Worm (Caenorhabditis elegans) whole organism, L2 larva: ENCODE measurements around the gene nhr-182.

Experiments
- C34F6.9 ChIP-seq: fragments of 150-350 bp; optimal IDR thresholded peaks from 2 replicates; lab custom pipeline; 2014; ENCODE audit warnings: missing biosample characterization, missing genetic modification characterization
- F13H6.1 ChIP-seq: sonication (generic microtip); optimal IDR thresholded peaks from 2 replicates; lab custom pipeline; 2016; ENCODE audit warnings: missing genetic modification characterization, missing compliant biosample characterization
- R02D3.7 ChIP-seq: fragments of 150-350 bp; optimal IDR thresholded peaks from 2 replicates; lab custom pipeline; 2014; ENCODE audit warnings: missing biosample characterization, missing genetic modification characterization
- Y55F3AM.14 ChIP-seq: fragments of 200-800 bp; sonication (Bioruptor generic); optimal IDR thresholded peaks from 2 replicates; lab custom pipeline; 2018; ENCODE audit warnings: mild to moderate bottlenecking, missing genetic modification characterization, missing compliant biosample characterization
- ZK546.5 ChIP-seq: sonication (generic microtip); optimal IDR thresholded peaks from 2 replicates; lab custom pipeline; 2017; ENCODE audit warnings: missing biosample characterization, missing genetic modification characterization
- alr-1 ChIP-seq: fragments of 150-350 bp; optimal IDR thresholded peaks from 2 replicates; lab custom pipeline; 2014; ENCODE audit warnings: missing biosample characterization, missing genetic modification characterization
- aly-2 ChIP-seq: fragments of 150-350 bp; optimal IDR thresholded peaks from 2 replicates; lab custom pipeline; 2014; ENCODE audit warnings: missing biosample characterization, missing genetic modification characterization
- ama-1 ChIP-seq: fragments of 150-350 bp; optimal IDR thresholded peaks from 2 replicates; lab custom pipeline; 2018; ENCODE audit warnings: inconsistent platforms
- blmp-1 ChIP-seq: sonication (generic microtip); optimal IDR thresholded peaks from 2 replicates; lab custom pipeline; 2017; ENCODE audit warnings: missing genetic modification characterization, mild to moderate bottlenecking, missing compliant biosample characterization, antibody characterized with exemption, moderate library complexity; ENCODE audit not compliant: insufficient read depth
- ceh-82 ChIP-seq: fragments of 150-350 bp; optimal IDR thresholded peaks from 2 replicates; lab custom pipeline; 2014; ENCODE audit warnings: missing biosample characterization, missing genetic modification characterization
- crh-2 ChIP-seq: sonication (generic microtip); optimal IDR thresholded peaks from 2 replicates; lab custom pipeline; 2017; ENCODE audit warnings: missing biosample characterization, missing genetic modification characterization
- dmd-4 ChIP-seq: sonication (generic microtip); optimal IDR thresholded peaks from 2 replicates; lab custom pipeline; 2017; ENCODE audit warnings: missing biosample characterization, missing genetic modification characterization
- egl-27 ChIP-seq: sonication (generic microtip); optimal IDR thresholded peaks from 3 replicates; lab custom pipeline; 2017; ENCODE audit warnings: missing biosample characterization, missing genetic modification reagents, missing genetic modification characterization
- elt-3 ChIP-seq: sonication (generic microtip); optimal IDR thresholded peaks from 2 replicates; lab custom pipeline; 2017; ENCODE audit warnings: missing biosample characterization, missing genetic modification characterization
- fos-1 ChIP-seq: fragments of 150-350 bp; optimal IDR thresholded peaks from 2 replicates; lab custom pipeline; 2014; ENCODE audit warnings: missing biosample characterization, missing genetic modification characterization
- gmeb-1 ChIP-seq: fragments of 150-350 bp; optimal IDR thresholded peaks from 2 replicates; lab custom pipeline; 2014; ENCODE audit warnings: missing biosample characterization, missing genetic modification characterization
- lin-11 ChIP-seq: fragments of 150-350 bp; sonication (generic microtip); optimal IDR thresholded peaks from 2 replicates; lab custom pipeline; 2014; ENCODE audit warnings: missing biosample characterization, missing genetic modification characterization, inconsistent platforms, mixed read lengths
- lin-13 ChIP-seq: fragments of 150-350 bp; optimal IDR thresholded peaks from 2 replicates; lab custom pipeline; 2014; ENCODE audit warnings: missing biosample characterization, missing genetic modification reagents, missing genetic modification characterization
- lin-39 ChIP-seq: fragments of 150-350 bp; optimal IDR thresholded peaks from 2 replicates; lab custom pipeline; 2014; ENCODE audit warnings: missing biosample characterization, missing genetic modification reagents, missing genetic modification characterization
- lsy-2 ChIP-seq, 2 experiments: fragments of 150-350 bp in 1 of 2; sonication (generic microtip) in 1 of 2; optimal IDR thresholded peaks; 2 replicates each; lab custom pipeline; 2014 to 2017; ENCODE audit warnings: missing biosample characterization in 2 of 2, missing genetic modification characterization in 2 of 2
- mab-5 ChIP-seq: fragments of 150-350 bp; optimal IDR thresholded peaks from 2 replicates; lab custom pipeline; 2014; ENCODE audit warnings: missing biosample characterization, missing genetic modification characterization
- mbf-1 ChIP-seq: sonication (generic microtip); optimal IDR thresholded peaks from 2 replicates; lab custom pipeline; 2017; ENCODE audit warnings: missing biosample characterization, missing genetic modification characterization
- mdl-1 ChIP-seq, 2 experiments: fragments of 150-350 bp in 1 of 2; sonication (generic microtip) in 1 of 2; optimal IDR thresholded peaks; 2 replicates each; lab custom pipeline; 2017; ENCODE audit warnings: missing biosample characterization in 2 of 2, missing genetic modification characterization in 2 of 2
- nhr-10 ChIP-seq: sonication (generic microtip); optimal IDR thresholded peaks from 2 replicates; lab custom pipeline; 2017; ENCODE audit warnings: missing biosample characterization, missing genetic modification characterization
- nhr-11 ChIP-seq: fragments of 150-350 bp; optimal IDR thresholded peaks from 2 replicates; lab custom pipeline; 2014; ENCODE audit warnings: missing biosample characterization, missing genetic modification characterization
- nhr-12 ChIP-seq: fragments of 150-350 bp; optimal IDR thresholded peaks from 2 replicates; lab custom pipeline; 2014; ENCODE audit warnings: missing biosample characterization, missing genetic modification characterization
- nhr-129 ChIP-seq: fragments of 150-350 bp; optimal IDR thresholded peaks from 2 replicates; lab custom pipeline; 2014; ENCODE audit warnings: missing biosample characterization, missing genetic modification characterization
- nhr-21 ChIP-seq: fragments of 150-350 bp; optimal IDR thresholded peaks from 2 replicates; lab custom pipeline; 2014; ENCODE audit warnings: missing biosample characterization, missing genetic modification characterization
- nhr-23 ChIP-seq: fragments of 150-350 bp; optimal IDR thresholded peaks from 2 replicates; lab custom pipeline; 2014; ENCODE audit warnings: missing biosample characterization, missing genetic modification reagents, missing genetic modification characterization
- nhr-237 ChIP-seq: fragments of 150-350 bp; optimal IDR thresholded peaks from 2 replicates; lab custom pipeline; 2014; ENCODE audit warnings: missing biosample characterization, missing genetic modification characterization
- nhr-25 ChIP-seq: fragments of 150-350 bp; sonication (generic microtip); optimal IDR thresholded peaks from 3 replicates; lab custom pipeline; 2014; ENCODE audit warnings: missing biosample characterization, missing genetic modification characterization
- nhr-6 ChIP-seq: fragments of 150-350 bp; optimal IDR thresholded peaks from 2 replicates; lab custom pipeline; 2014; ENCODE audit warnings: missing biosample characterization, missing genetic modification characterization
- nhr-77 ChIP-seq: fragments of 150-350 bp; optimal IDR thresholded peaks from 2 replicates; lab custom pipeline; 2014; ENCODE audit warnings: missing biosample characterization, missing genetic modification characterization
- peb-1 ChIP-seq: fragments of 150-350 bp; optimal IDR thresholded peaks from 2 replicates; lab custom pipeline; 2014; ENCODE audit warnings: missing biosample characterization, missing genetic modification characterization
- sem-4 ChIP-seq: fragments of 150-350 bp; optimal IDR thresholded peaks from 2 replicates; lab custom pipeline; 2014; ENCODE audit warnings: missing biosample characterization, missing genetic modification reagents, missing genetic modification characterization
- skn-1 ChIP-seq: sonication (generic microtip); optimal IDR thresholded peaks from 2 replicates; lab custom pipeline; 2017; ENCODE audit warnings: missing biosample characterization, missing genetic modification characterization
- sma-3 ChIP-seq: sonication (generic microtip); optimal IDR thresholded peaks from 2 replicates; lab custom pipeline; 2016; ENCODE audit warnings: missing genetic modification reagents, missing genetic modification characterization, missing compliant biosample characterization
- sma-9 ChIP-seq, 2 experiments: fragments of 150-350 bp in 1 of 2; sonication (generic microtip) in 1 of 2; optimal IDR thresholded peaks; 2 replicates each; lab custom pipeline; 2014 to 2016; ENCODE audit warnings: missing genetic modification characterization in 2 of 2, mild to moderate bottlenecking in 1 of 2, missing biosample characterization in 1 of 2, missing compliant biosample characterization in 1 of 2, missing genetic modification reagents in 1 of 2, moderate library complexity in 1 of 2
- snpc-4 ChIP-seq: fragments of 150-350 bp; optimal IDR thresholded peaks from 2 replicates; lab custom pipeline; 2014; ENCODE audit warnings: missing biosample characterization, missing genetic modification characterization
- unc-39 ChIP-seq: fragments of 150-350 bp; optimal IDR thresholded peaks from 2 replicates; lab custom pipeline; 2014; ENCODE audit warnings: missing biosample characterization, missing genetic modification characterization
- unc-55 ChIP-seq: fragments of 150-350 bp; sonication (generic microtip); optimal IDR thresholded peaks from 3 replicates; lab custom pipeline; 2014; ENCODE audit warnings: missing biosample characterization, missing genetic modification reagents, missing genetic modification characterization
- unc-62 ChIP-seq: fragments of 150-350 bp; optimal IDR thresholded peaks from 2 replicates; lab custom pipeline; 2014; ENCODE audit warnings: missing biosample characterization, missing genetic modification reagents, missing genetic modification characterization
- zag-1 ChIP-seq: fragments of 150-350 bp; optimal IDR thresholded peaks from 2 replicates; lab custom pipeline; 2014; ENCODE audit warnings: missing biosample characterization, missing genetic modification characterization
- ztf-1 ChIP-seq: fragments of 200-800 bp; sonication (Bioruptor generic); conservative IDR thresholded peaks from 2 replicates; pipeline ENCODE4 v1.3.6; 2022; ENCODE audit warnings: missing genetic modification characterization, missing compliant biosample characterization
- ztf-11 ChIP-seq: sonication (generic microtip); optimal IDR thresholded peaks from 2 replicates; lab custom pipeline; 2017; ENCODE audit warnings: missing biosample characterization, missing genetic modification characterization
- ztf-4 ChIP-seq: fragments of 150-350 bp; optimal IDR thresholded peaks from 2 replicates; lab custom pipeline; 2014; ENCODE audit warnings: missing biosample characterization, missing genetic modification characterization

Gene nhr-182

ce11 chrV:2225130-2225529 lies 34.6 kb downstream of the nhr-182 start, which contains the start of gene nhr-103:
TSS of gene nhr-103 (plus strand) at chrV:2225430.
- TF ChIP-seq lin-13 (GFP tag; lab: Kevin White, UChicago) (no peak), lin-11 (tag; lab: Kevin White, UChicago) (no peak), R02D3.7 (tag; lab: Kevin White, UChicago) (no peak), ztf-1 (GFP tag; lab: Robert Waterston, UW) (no peak), dmd-4 (tag; lab: Kevin White, UChicago) (no peak), nhr-6 (tag; lab: Kevin White, UChicago) (no peak), Y55F3AM.14 (GFP tag; lab: Kevin White, UChicago) (no peak), mab-5 (tag; lab: Kevin White, UChicago) (no peak), nhr-12 (tag; lab: Kevin White, UChicago) (no peak)

DNA sequence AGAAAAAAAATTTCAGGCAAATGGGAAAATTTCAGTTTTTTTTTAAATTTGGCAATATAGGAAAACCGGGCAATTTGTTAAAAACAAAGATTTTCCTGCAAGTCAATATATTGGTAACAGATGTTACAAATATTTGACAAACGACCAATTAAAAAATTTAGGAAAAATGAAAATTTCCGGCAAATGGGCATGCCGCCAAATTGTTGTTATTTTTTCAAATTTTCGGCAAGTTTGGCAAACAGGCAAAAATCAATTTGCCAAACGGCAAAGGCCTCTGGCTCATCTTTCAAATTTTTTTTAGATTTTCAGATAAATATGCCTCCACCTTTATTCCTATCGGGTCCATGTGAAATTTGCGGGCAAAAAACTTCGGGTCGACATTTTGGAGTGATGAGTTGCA lies 38.0 kb downstream of the nhr-182 start, which contains the start of gene nhr-128:
Gene nhr-128, plus strand, starts transcription at position 301 of the 400 bp plus-strand sequence.
- TF ChIP-seq egl-27 (tag; lab: Kevin White, UChicago), result no peak
- no peak for TF ChIP-seq unc-39 (tag; lab: Kevin White, UChicago)
- TF ChIP-seq crh-2 (tag; lab: Kevin White, UChicago), result no peak
- TF ChIP-seq blmp-1 (tag; lab: Kevin White, UChicago), result no peak
- no peak for TF ChIP-seq alr-1 (tag; lab: Kevin White, UChicago)
- TF ChIP-seq nhr-25 (tag; lab: Kevin White, UChicago), result no peak
- no peak for TF ChIP-seq C34F6.9 (tag; lab: Kevin White, UChicago)
- no peak for TF ChIP-seq dmd-4 (tag; lab: Kevin White, UChicago)
- no peak for TF ChIP-seq peb-1 (tag; lab: Kevin White, UChicago)
- TF ChIP-seq mbf-1, result no peak
- TF ChIP-seq sem-4 (tag; lab: Kevin White, UChicago), result no peak
- no peak for TF ChIP-seq mdl-1 (tag; optimal IDR thresholded peaks at IDR 0.05; lab: Kevin White, UChicago)
- TF ChIP-seq nhr-21 (tag; lab: Kevin White, UChicago), result no peak
- no peak for TF ChIP-seq ceh-82 (tag; lab: Kevin White, UChicago)

- TF ChIP-seq nhr-23 (tag; lab: Kevin White, UChicago), result no peak
- TF ChIP-seq nhr-77 (tag; lab: Kevin White, UChicago), result no peak
- no peak for TF ChIP-seq unc-39 (tag; lab: Kevin White, UChicago)
- no peak for TF ChIP-seq nhr-6 (tag; lab: Kevin White, UChicago)
- TF ChIP-seq C34F6.9 (tag; lab: Kevin White, UChicago), result peak; percentile 26
- no peak for TF ChIP-seq Y55F3AM.14 (GFP tag; lab: Kevin White, UChicago)
- TF ChIP-seq unc-55 (GFP tag; lab: Kevin White, UChicago), result no peak
- TF ChIP-seq zag-1 (tag; lab: Kevin White, UChicago), result no peak
- TF ChIP-seq ZK546.5 (tag; lab: Kevin White, UChicago), result no peak
- TF ChIP-seq sma-3 (GFP tag; lab: Kevin White, UChicago), result no peak
- no peak for TF ChIP-seq nhr-10 (tag; lab: Kevin White, UChicago)
- no peak for TF ChIP-seq egl-27 (tag; lab: Kevin White, UChicago)
- peak; percentile 25 for TF ChIP-seq F13H6.1 (tag; lab: Kevin White, UChicago)
- no peak for TF ChIP-seq mbf-1
- no peak for TF ChIP-seq nhr-237 (tag; lab: Kevin White, UChicago)
- TF ChIP-seq nhr-25 (tag; lab: Kevin White, UChicago), result peak; percentile 31
- TF ChIP-seq ztf-1 (GFP tag; lab: Robert Waterston, UW), result no peak
- no peak for TF ChIP-seq lin-13 (GFP tag; lab: Kevin White, UChicago)
- no peak for TF ChIP-seq nhr-21 (tag; lab: Kevin White, UChicago)
- TF ChIP-seq aly-2 (tag; lab: Kevin White, UChicago), result no peak
- TF ChIP-seq fos-1 (tag; lab: Kevin White, UChicago), result peak; percentile 71
- no peak for TF ChIP-seq skn-1 (tag; lab: Kevin White, UChicago)
- peak; percentile 79 for TF ChIP-seq sma-9 (GFP tag; optimal IDR thresholded peaks at IDR 0.05; lab: Kevin White, UChicago)
- TF ChIP-seq sma-9 (tag; optimal IDR thresholded peaks at IDR 0.05; lab: Kevin White, UChicago), result no peak
- TF ChIP-seq crh-2 (tag; lab: Kevin White, UChicago), result peak; percentile 59
- TF ChIP-seq R02D3.7 (tag; lab: Kevin White, UChicago), result no peak
- no peak for TF ChIP-seq mdl-1 (tag; optimal IDR thresholded peaks at IDR 0.05; lab: Kevin White, UChicago)
- TF ChIP-seq peb-1 (tag; lab: Kevin White, UChicago), result no peak
- no peak for TF ChIP-seq lin-39 (tag; lab: Kevin White, UChicago)
- no peak for TF ChIP-seq dmd-4 (tag; lab: Kevin White, UChicago)
- no peak for TF ChIP-seq elt-3
- TF ChIP-seq ceh-82 (tag; lab: Kevin White, UChicago), result no peak
- TF ChIP-seq blmp-1 (tag; lab: Kevin White, UChicago), result no peak
- TF ChIP-seq sem-4 (tag; lab: Kevin White, UChicago), result no peak
- TF ChIP-seq lsy-2 (tag; optimal IDR thresholded peaks at IDR 0.05; lab: Kevin White, UChicago), result peak in 1 of 2 experiments; percentile 47
- no peak for TF ChIP-seq ztf-4 (tag; lab: Kevin White, UChicago)
- TF ChIP-seq snpc-4 (tag; lab: Kevin White, UChicago), result no peak
- no peak for TF ChIP-seq lin-11 (tag; lab: Kevin White, UChicago)
- no peak for TF ChIP-seq ztf-11 (tag; lab: Kevin White, UChicago)
- peak; percentile 67 for TF ChIP-seq gmeb-1 (tag; lab: Kevin White, UChicago)
- TF ChIP-seq nhr-11 (tag; lab: Kevin White, UChicago), result no peak
- no peak for TF ChIP-seq unc-62 (GFP tag; lab: Kevin White, UChicago)
- no peak for TF ChIP-seq ama-1 (lab: Kevin White, UChicago)
- peak; percentile 63 for TF ChIP-seq nhr-129
Observed at ce11 chrV:2218803-2219202, 40.9 kb downstream of the nhr-182 start, which contains the start of gene nhr-56. TSS of gene nhr-56 (plus strand) at chrV:2219004.
